Fruit fly (Drosophila melanogaster) whole organism, embryonic: ENCODE measurements around the gene CG1824.

ENCODE experiments used
- Antp ChIP-seq: fragments of 200-800 bp; sonication (Bioruptor generic); optimal IDR thresholded peaks from 3 replicates; lab custom pipeline; 2016; ENCODE audit warnings: missing biosample characterization, missing genetic modification characterization
- Atf-2 ChIP-seq: fragments of 200-800 bp; sonication (Bioruptor generic); optimal IDR thresholded peaks from 2 replicates; lab custom pipeline; 2016; ENCODE audit warnings: missing biosample characterization, missing genetic modification characterization
- BEAF-32 ChIP-seq: fragments of 200-800 bp; sonication (Bioruptor generic); optimal IDR thresholded peaks from 3 replicates; lab custom pipeline; 2017; ENCODE audit warnings: missing biosample characterization, missing genetic modification characterization, mild to moderate bottlenecking, moderate library complexity, missing genetic modification reagents
- BtbVII ChIP-seq: fragments of 200-800 bp; sonication (Bioruptor generic); optimal IDR thresholded peaks from 3 replicates; lab custom pipeline; 2017; ENCODE audit warnings: missing biosample characterization, mild to moderate bottlenecking, missing genetic modification characterization
- Bteb2 ChIP-seq: fragments of 200-800 bp; sonication (Bioruptor generic); optimal IDR thresholded peaks from 2 replicates; lab custom pipeline; 2016; ENCODE audit warnings: missing biosample characterization, missing genetic modification characterization
- CG10274 ChIP-seq: fragments of 200-800 bp; sonication (Bioruptor generic); optimal IDR thresholded peaks from 3 replicates; lab custom pipeline; 2017; ENCODE audit warnings: missing biosample characterization, mild to moderate bottlenecking, missing genetic modification characterization
- CG10543 ChIP-seq: fragments of 200-800 bp; sonication (Bioruptor generic); optimal IDR thresholded peaks from 3 replicates; lab custom pipeline; 2017; ENCODE audit warnings: missing biosample characterization, mild to moderate bottlenecking, missing genetic modification characterization, moderate library complexity
- CG10654 ChIP-seq: fragments of 200-800 bp; sonication (Bioruptor generic); optimal IDR thresholded peaks from 2 replicates; lab custom pipeline; 2016; ENCODE audit warnings: missing biosample characterization, missing genetic modification characterization
- CG11456 ChIP-seq: fragments of 200-800 bp; sonication (Bioruptor generic); IDR thresholded peaks from 3 replicates; pipeline ENCODE4 v1.3.6; 2022; ENCODE audit warnings: missing biosample characterization, missing genetic modification characterization
- CG12219 ChIP-seq: fragments of 200-800 bp; sonication (Bioruptor generic); optimal IDR thresholded peaks from 3 replicates; lab custom pipeline; 2018; ENCODE audit warnings: missing biosample characterization, mild to moderate bottlenecking, missing genetic modification characterization
- CG12744 ChIP-seq: fragments of 200-800 bp; sonication (Bioruptor generic); optimal IDR thresholded peaks from 2 replicates; lab custom pipeline; 2016; ENCODE audit warnings: missing biosample characterization, missing genetic modification characterization
- CG13424 ChIP-seq: fragments of 200-800 bp; sonication (Bioruptor generic); optimal IDR thresholded peaks from 2 replicates; lab custom pipeline; 2019; ENCODE audit warnings: missing biosample characterization, mild to moderate bottlenecking, missing genetic modification characterization, moderate library complexity
- CG14965 ChIP-seq: fragments of 200-800 bp; sonication (Bioruptor generic); optimal IDR thresholded peaks from 2 replicates; lab custom pipeline; 2016; ENCODE audit warnings: missing biosample characterization, missing genetic modification characterization, borderline replicate concordance
- CG15011 ChIP-seq: fragments of 200-800 bp; sonication (Bioruptor generic); optimal IDR thresholded peaks from 3 replicates; lab custom pipeline; 2018; ENCODE audit warnings: missing biosample characterization, mild to moderate bottlenecking, missing genetic modification characterization
- CG17328 ChIP-seq: fragments of 200-800 bp; sonication (Bioruptor generic); IDR thresholded peaks from 2 replicates; pipeline ENCODE4 v1.3.6; 2022; ENCODE audit warnings: missing biosample characterization, missing genetic modification characterization
- CG30431 ChIP-seq: fragments of 200-800 bp; sonication (Bioruptor generic); optimal IDR thresholded peaks from 2 replicates; lab custom pipeline; 2017; ENCODE audit warnings: missing biosample characterization, missing genetic modification characterization
- CG33557 ChIP-seq: fragments of 200-800 bp; sonication (Bioruptor generic); optimal IDR thresholded peaks from 2 replicates; lab custom pipeline; 2019; ENCODE audit warnings: missing biosample characterization, mild to moderate bottlenecking, missing genetic modification characterization, moderate library complexity
- CG4707 ChIP-seq: fragments of 200-800 bp; sonication (Bioruptor generic); optimal IDR thresholded peaks from 2 replicates; lab custom pipeline; 2018; ENCODE audit warnings: missing biosample characterization, mild to moderate bottlenecking, missing genetic modification characterization, moderate library complexity
- CG5180 ChIP-seq: fragments of 200-800 bp; sonication (Bioruptor generic); optimal IDR thresholded peaks from 3 replicates; lab custom pipeline; 2017; ENCODE audit warnings: missing biosample characterization, missing genetic modification characterization, mild to moderate bottlenecking, moderate library complexity, missing genetic modification reagents
- CG5953 ChIP-seq: fragments of 200-800 bp; sonication (Bioruptor generic); IDR thresholded peaks from 2 replicates; pipeline ENCODE4 v1.3.6; 2022; ENCODE audit warnings: missing biosample characterization, missing genetic modification characterization
- CG6791 ChIP-seq: fragments of 200-800 bp; sonication (Bioruptor generic); IDR thresholded peaks from 3 replicates; pipeline ENCODE4 v1.3.6; 2022; ENCODE audit warnings: missing biosample characterization, missing genetic modification characterization; ENCODE audit not compliant: partially characterized antibody
- CG7928 ChIP-seq: fragments of 200-800 bp; sonication (Bioruptor generic); optimal IDR thresholded peaks from 2 replicates; lab custom pipeline; 2017; ENCODE audit warnings: missing biosample characterization, mild to moderate bottlenecking, missing genetic modification characterization
- CG8765 ChIP-seq: fragments of 200-800 bp; sonication (Bioruptor generic); IDR thresholded peaks from 2 replicates; pipeline ENCODE4 v1.3.6; 2022; ENCODE audit warnings: missing biosample characterization, missing genetic modification characterization
- D ChIP-seq, 2 experiments: fragments of 200-800 bp in 1 of 2; fragments of >200 bp in 1 of 2; sonication (Bioruptor generic) in 1 of 2; optimal IDR thresholded peaks; 2 replicates in 1 of 2; 3 replicates in 1 of 2; lab custom pipeline; 2017; ENCODE audit warnings: mild to moderate bottlenecking in 1 of 2, missing biosample characterization in 1 of 2, missing genetic modification characterization in 1 of 2, missing genetic modification reagents in 1 of 2
- Dek ChIP-seq: fragments of 200-800 bp; sonication (Bioruptor generic); optimal IDR thresholded peaks from 3 replicates; lab custom pipeline; 2019; ENCODE audit warnings: missing biosample characterization, mild to moderate bottlenecking, missing genetic modification characterization, moderate library complexity
- E2f2 ChIP-seq: fragments of 200-800 bp; sonication (Bioruptor generic); IDR thresholded peaks from 2 replicates; pipeline ENCODE4 v1.3.6; 2022; ENCODE audit warnings: missing biosample characterization, missing genetic modification characterization
- HLH4C ChIP-seq: fragments of 200-800 bp; sonication (Bioruptor generic); IDR thresholded peaks from 3 replicates; pipeline ENCODE4 v1.3.6; 2022; ENCODE audit warnings: missing biosample characterization, missing genetic modification characterization; ENCODE audit not compliant: partially characterized antibody
- Jarid2 ChIP-seq: fragments of 200-800 bp; sonication (Bioruptor generic); optimal IDR thresholded peaks from 3 replicates; lab custom pipeline; 2017; ENCODE audit warnings: mild to moderate bottlenecking, missing biosample characterization, missing genetic modification reagents, missing genetic modification characterization
- Nf-YA ChIP-seq: fragments of 200-800 bp; sonication (Bioruptor generic); IDR thresholded peaks from 2 replicates; pipeline ENCODE4 v1.3.6; 2022; ENCODE audit warnings: missing biosample characterization, missing genetic modification characterization
- Six4 ChIP-seq: fragments of 200-800 bp; sonication (Bioruptor generic); optimal IDR thresholded peaks from 2 replicates; lab custom pipeline; 2016; ENCODE audit warnings: missing biosample characterization, missing genetic modification characterization
- Taf1 ChIP-seq: fragments of 200-800 bp; sonication (Bioruptor generic); IDR thresholded peaks from 2 replicates; pipeline ENCODE4 v1.3.6; 2022; ENCODE audit warnings: missing biosample characterization, missing genetic modification characterization
- ab ChIP-seq: fragments of 200-800 bp; sonication (Bioruptor generic); optimal IDR thresholded peaks from 2 replicates; lab custom pipeline; 2016; ENCODE audit warnings: missing biosample characterization, missing genetic modification characterization
- ap ChIP-seq: fragments of 200-800 bp; sonication (Bioruptor generic); IDR thresholded peaks from 2 replicates; pipeline ENCODE4 v1.3.6; 2022; ENCODE audit warnings: missing biosample characterization, missing genetic modification characterization
- ash1 ChIP-seq: fragments of 200-800 bp; sonication (Bioruptor generic); optimal IDR thresholded peaks from 2 replicates; lab custom pipeline; 2018; ENCODE audit warnings: missing biosample characterization, mild to moderate bottlenecking, missing genetic modification characterization
- caup ChIP-seq: fragments of 200-800 bp; sonication (Bioruptor generic); optimal IDR thresholded peaks from 3 replicates; lab custom pipeline; 2017; ENCODE audit warnings: missing biosample characterization, mild to moderate bottlenecking, missing genetic modification characterization, moderate library complexity; ENCODE audit not compliant: severe bottlenecking
- dpn ChIP-seq, 2 experiments: fragments of 200-800 bp; sonication (Bioruptor generic); optimal IDR thresholded peaks; 3 replicates each; lab custom pipeline; 2016; ENCODE audit warnings: missing biosample characterization in 2 of 2, missing genetic modification characterization in 2 of 2
- ftz-f1 ChIP-seq: fragments of 200-800 bp; sonication (Bioruptor generic); optimal IDR thresholded peaks from 2 replicates; lab custom pipeline; 2016; ENCODE audit warnings: missing biosample characterization, missing genetic modification characterization
- gsb ChIP-seq: fragments of 200-800 bp; sonication (Bioruptor generic); IDR thresholded peaks from 2 replicates; pipeline ENCODE4 v1.3.6; 2022; ENCODE audit warnings: missing biosample characterization, missing genetic modification characterization
- inv ChIP-seq: fragments of 200-800 bp; sonication (Bioruptor generic); IDR thresholded peaks from 2 replicates; pipeline ENCODE4 v1.3.6; 2022; ENCODE audit warnings: missing biosample characterization, missing genetic modification characterization; ENCODE audit not compliant: partially characterized antibody
- jumu ChIP-seq: fragments of 200-800 bp; sonication (Bioruptor generic); optimal IDR thresholded peaks from 3 replicates; lab custom pipeline; 2016; ENCODE audit warnings: missing biosample characterization, missing genetic modification characterization
- kay ChIP-seq: fragments of 200-800 bp; sonication (Bioruptor generic); optimal IDR thresholded peaks from 2 replicates; lab custom pipeline; 2016; ENCODE audit warnings: missing biosample characterization, missing genetic modification characterization
- nerfin-2 ChIP-seq: fragments of 200-800 bp; sonication (Bioruptor generic); IDR thresholded peaks from 2 replicates; pipeline ENCODE4 v1.3.6; 2022; ENCODE audit warnings: missing biosample characterization, missing genetic modification characterization; ENCODE audit not compliant: partially characterized antibody
- pros ChIP-seq: fragments of 200-800 bp; sonication (Bioruptor generic); optimal IDR thresholded peaks from 3 replicates; lab custom pipeline; 2019; ENCODE audit warnings: missing biosample characterization, mild to moderate bottlenecking, missing genetic modification characterization, moderate library complexity
- ranshi ChIP-seq: fragments of 200-800 bp; sonication (Bioruptor generic); IDR thresholded peaks from 2 replicates; pipeline ENCODE4 v1.3.6; 2022; ENCODE audit warnings: missing biosample characterization, missing genetic modification characterization
- so ChIP-seq: fragments of 200-800 bp; sonication (Bioruptor generic); IDR thresholded peaks from 3 replicates; pipeline ENCODE4 v1.3.6; 2022; ENCODE audit warnings: missing biosample characterization, missing genetic modification characterization
- tin ChIP-seq: fragments of 200-800 bp; sonication (Bioruptor generic); optimal IDR thresholded peaks from 3 replicates; lab custom pipeline; 2016; ENCODE audit warnings: missing biosample characterization, missing genetic modification characterization
- unc-4 ChIP-seq: fragments of 200-800 bp; sonication (Bioruptor generic); IDR thresholded peaks from 2 replicates; pipeline ENCODE4 v1.3.6; 2022; ENCODE audit warnings: missing biosample characterization, missing genetic modification characterization; ENCODE audit not compliant: partially characterized antibody
- wek ChIP-seq: fragments of 200-800 bp; sonication (Bioruptor generic); optimal IDR thresholded peaks from 3 replicates; lab custom pipeline; 2018; ENCODE audit warnings: missing biosample characterization, mild to moderate bottlenecking, missing genetic modification characterization, moderate library complexity

CG1824 gene

DNA sequence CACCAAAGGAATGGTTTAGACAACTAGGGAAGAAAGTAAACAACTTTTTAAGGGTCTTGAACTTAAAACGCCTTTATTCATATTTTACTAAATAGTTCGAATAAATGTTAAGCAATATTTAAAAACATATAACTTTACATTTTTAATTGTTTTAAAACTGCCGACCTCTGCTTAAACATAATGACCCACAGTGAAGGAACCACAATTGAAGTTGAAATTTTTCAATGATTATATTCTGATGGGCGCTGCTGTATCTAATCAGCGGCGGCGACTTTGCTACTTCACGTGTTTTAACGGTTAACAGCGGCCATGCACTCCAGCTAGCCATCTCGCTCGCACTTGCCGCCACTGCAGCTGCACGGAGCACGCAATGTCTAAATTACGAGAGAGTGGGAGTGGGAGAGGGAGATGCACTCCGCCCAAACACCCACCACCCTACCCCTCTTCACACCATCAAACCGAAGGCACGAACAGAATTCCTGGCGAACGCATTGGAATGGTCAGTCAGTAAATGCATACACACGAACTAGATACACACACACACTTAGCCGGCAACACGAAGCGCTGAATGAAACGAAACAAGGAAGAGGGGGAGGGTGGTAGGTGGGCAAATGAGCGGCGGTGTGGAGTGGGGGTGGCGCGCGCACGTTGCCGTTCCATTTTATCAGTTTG, 16.6 kb downstream of the CG1824 start (continued):
- no peak for TF ChIP-seq nerfin-2 (GFP tag; lab: Robert Waterston, UW)
- TF ChIP-seq unc-4 (GFP tag; lab: Robert Waterston, UW), result no peak
- TF ChIP-seq CG5180 (GFP tag; lab: Kevin White, UChicago), result peak; percentile 46
- peak; percentile 33; the same call in 1 of the 3 replicates for TF ChIP-seq CG6791
- peak; percentile 48 for TF ChIP-seq Jarid2 (GFP tag; lab: Kevin White, UChicago)
- no peak for TF ChIP-seq ap (GFP tag; lab: Robert Waterston, UW)
- TF ChIP-seq D (optimal IDR thresholded peaks at IDR 0.05; lab: Kevin White, UChicago), result no peak
- peak; percentile 49 for TF ChIP-seq D (GFP tag; optimal IDR thresholded peaks at IDR 0.05; lab: Kevin White, UChicago)
- TF ChIP-seq CG14965 (GFP tag; lab: Kevin White, UChicago), result no peak
- TF ChIP-seq inv, result no peak
- no peak for TF ChIP-seq ash1 (GFP tag; lab: Kevin White, UChicago)
- 0 out of 2 replicates have a peak, but pooled peaks have one; percentile 31 for TF ChIP-seq CG17328 (GFP tag; lab: Robert Waterston, UW)
- no peak for TF ChIP-seq HLH4C (GFP tag; lab: Robert Waterston, UW)
- peak; percentile 21 for TF ChIP-seq tin
- no peak for TF ChIP-seq CG33557 (GFP tag; lab: Kevin White, UChicago)
- no peak for TF ChIP-seq CG10274 (GFP tag; lab: Kevin White, UChicago)
- TF ChIP-seq BtbVII (GFP tag; lab: Kevin White, UChicago), result peak; percentile 30
- peak; percentile 80 for TF ChIP-seq CG13424 (tag; lab: Kevin White, UChicago)
- no peak for TF ChIP-seq ab (GFP tag; lab: Kevin White, UChicago)
- TF ChIP-seq kay (GFP tag; lab: Kevin White, UChicago), result no peak
- peak; percentile 41 for TF ChIP-seq pros (GFP tag; lab: Kevin White, UChicago)
- TF ChIP-seq CG4707 (GFP tag; lab: Kevin White, UChicago), result no peak
- TF ChIP-seq CG7928 (GFP tag; lab: Kevin White, UChicago), result no peak
- no peak for TF ChIP-seq CG10543 (GFP tag; lab: Kevin White, UChicago)
- TF ChIP-seq gsb (GFP tag; lab: Robert Waterston, UW), result peak; percentile 15; the same call in 1 of the 2 replicates
- TF ChIP-seq ranshi, result no peak
- TF ChIP-seq jumu (GFP tag; lab: Kevin White, UChicago), result no peak
- no peak for TF ChIP-seq wek (GFP tag; lab: Kevin White, UChicago)
- TF ChIP-seq BEAF-32 (GFP tag; lab: Kevin White, UChicago), result no peak
- TF ChIP-seq CG15011, result peak; percentile 58
- TF ChIP-seq E2f2 (GFP tag; lab: Robert Waterston, UW), result peak; percentile 34; the same call in 1 of the 2 replicates
- no peak for TF ChIP-seq Nf-YA (GFP tag; lab: Robert Waterston, UW)
- TF ChIP-seq ftz-f1 (GFP tag; lab: Kevin White, UChicago), result no peak
- TF ChIP-seq CG12219 (GFP tag; lab: Kevin White, UChicago), result peak; percentile 33
- peak; percentile 6 to 41 for TF ChIP-seq dpn (GFP tag; optimal IDR thresholded peaks at IDR 0.05; lab: Kevin White, UChicago)
- no peak for TF ChIP-seq caup (GFP tag; lab: Kevin White, UChicago)
- no peak for TF ChIP-seq Antp (GFP tag; lab: Kevin White, UChicago)
- peak; percentile 16 for TF ChIP-seq Atf-2
- TF ChIP-seq CG30431, result no peak
- TF ChIP-seq CG8765 (GFP tag; lab: Robert Waterston, UW), result no peak
- no peak for TF ChIP-seq Six4 (GFP tag; lab: Kevin White, UChicago)
- peak; percentile 19 for TF ChIP-seq CG12744 (GFP tag; lab: Kevin White, UChicago)
- no peak for TF ChIP-seq Taf1 (GFP tag; lab: Robert Waterston, UW)
- peak; percentile 31 for TF ChIP-seq Bteb2 (GFP tag; lab: Kevin White, UChicago)
- TF ChIP-seq so (GFP tag; lab: Robert Waterston, UW), result 0 out of 3 replicates have a peak, but pooled peaks have one; percentile 25
- TF ChIP-seq CG10654 (GFP tag; lab: Kevin White, UChicago), result peak; percentile 31
- peak; percentile 31 for TF ChIP-seq Dek (tag; lab: Kevin White, UChicago)
- 0 out of 3 replicates have a peak, but pooled peaks have one; percentile 44 for TF ChIP-seq CG11456 (GFP tag; lab: Robert Waterston, UW)
- no peak for TF ChIP-seq CG5953
